Worm (Caenorhabditis elegans) whole organism, young adult: ENCODE measurements around the gene R01B10.3.
"Not testable (repeated sequence)": the region's sequence is repeated elsewhere in the genome, so short reads cannot be mapped to it uniquely, and the experiment has no call there.

Experiments
- B0261.1 ChIP-seq: sonication (generic microtip); optimal IDR thresholded peaks from 2 replicates; lab custom pipeline; 2016; ENCODE audit warnings: mild to moderate bottlenecking, missing genetic modification characterization, moderate library complexity, missing compliant biosample characterization
- D2030.7 ChIP-seq: fragments of 200-800 bp; sonication (Bioruptor generic); IDR thresholded peaks from 2 replicates; pipeline ENCODE4 v1.3.6; 2022; ENCODE audit warnings: missing genetic modification reagents, missing genetic modification characterization, missing compliant biosample characterization
- F10E7.11 ChIP-seq: sonication (generic microtip); optimal IDR thresholded peaks from 2 replicates; lab custom pipeline; 2017; ENCODE audit warnings: mild to moderate bottlenecking, missing genetic modification characterization, moderate library complexity, missing compliant biosample characterization
- F33H1.4 ChIP-seq: fragments of 200-800 bp; sonication (Bioruptor generic); IDR thresholded peaks from 2 replicates; pipeline ENCODE4 v1.3.6; 2022; ENCODE audit warnings: missing genetic modification reagents, missing genetic modification characterization, missing compliant biosample characterization
- T07F8.4 ChIP-seq: sonication (generic microtip); optimal IDR thresholded peaks from 2 replicates; lab custom pipeline; 2016; ENCODE audit warnings: mild to moderate bottlenecking, missing genetic modification characterization, moderate library complexity, missing compliant biosample characterization
- Y53G8AR.9 ChIP-seq: fragments of 200-800 bp; sonication (Bioruptor generic); conservative IDR thresholded peaks from 2 replicates; pipeline ENCODE4 v1.3.6; 2022; ENCODE audit warnings: missing genetic modification reagents, missing genetic modification characterization, missing compliant biosample characterization
- akir-1 ChIP-seq: fragments of 200-800 bp; sonication (Bioruptor generic); optimal IDR thresholded peaks from 2 replicates; lab custom pipeline; 2018; ENCODE audit warnings: mild to moderate bottlenecking, missing genetic modification characterization, moderate library complexity, missing compliant biosample characterization
- athp-1 ChIP-seq: sonication (generic microtip); optimal IDR thresholded peaks from 2 replicates; lab custom pipeline; 2017; ENCODE audit warnings: mild to moderate bottlenecking, missing genetic modification characterization, missing compliant biosample characterization
- attf-6 ChIP-seq: fragments of 200-800 bp; sonication (Bioruptor generic); IDR thresholded peaks from 2 replicates; pipeline ENCODE4 v1.3.6; 2022; ENCODE audit warnings: missing genetic modification reagents, missing genetic modification characterization, missing compliant biosample characterization
- bed-2 ChIP-seq: fragments of 200-800 bp; sonication (Bioruptor generic); IDR thresholded peaks from 2 replicates; pipeline ENCODE4 v1.3.6; 2022; ENCODE audit warnings: missing genetic modification reagents, missing genetic modification characterization, missing compliant biosample characterization
- ceh-100 ChIP-seq: fragments of 200-800 bp; sonication (Bioruptor generic); IDR thresholded peaks from 2 replicates; pipeline ENCODE4 v1.3.6; 2022; ENCODE audit warnings: missing genetic modification reagents, missing genetic modification characterization, missing compliant biosample characterization
- ceh-58 ChIP-seq: fragments of 200-800 bp; sonication (Bioruptor generic); IDR thresholded peaks from 2 replicates; pipeline ENCODE4 v1.3.6; 2022; ENCODE audit warnings: missing genetic modification characterization, missing compliant biosample characterization
- dox-1 ChIP-seq: fragments of 200-800 bp; sonication (Bioruptor generic); IDR thresholded peaks from 2 replicates; pipeline ENCODE4 v1.3.6; 2022; ENCODE audit warnings: missing genetic modification reagents, missing genetic modification characterization, missing compliant biosample characterization
- dpl-1 ChIP-seq: fragments of 150-350 bp; optimal IDR thresholded peaks from 2 replicates; lab custom pipeline; 2014; ENCODE audit warnings: missing biosample characterization, missing genetic modification reagents, missing genetic modification characterization
- egl-44 ChIP-seq: fragments of 200-800 bp; sonication (Bioruptor generic); IDR thresholded peaks from 2 replicates; pipeline ENCODE4 v1.3.6; 2022; ENCODE audit warnings: missing genetic modification reagents, missing genetic modification characterization, missing compliant biosample characterization
- egrh-3 ChIP-seq: fragments of 200-800 bp; sonication (Bioruptor generic); IDR thresholded peaks from 2 replicates; pipeline ENCODE4 v1.3.6; 2022; ENCODE audit warnings: missing genetic modification reagents, missing genetic modification characterization, missing compliant biosample characterization
- ets-4 ChIP-seq: fragments of 200-800 bp; sonication (Bioruptor generic); optimal IDR thresholded peaks from 2 replicates; lab custom pipeline; 2018; ENCODE audit warnings: mild to moderate bottlenecking, missing genetic modification characterization, missing compliant biosample characterization
- hsf-1 ChIP-seq: fragments of 200-800 bp; sonication (Bioruptor generic); IDR thresholded peaks from 2 replicates; pipeline ENCODE4 v1.3.6; 2022; ENCODE audit warnings: missing genetic modification reagents, missing genetic modification characterization, missing compliant biosample characterization
- lag-1 ChIP-seq: fragments of 200-800 bp; sonication (Bioruptor generic); IDR thresholded peaks from 2 replicates; pipeline ENCODE4 v1.3.6; 2022; ENCODE audit warnings: missing genetic modification reagents, missing genetic modification characterization, missing compliant biosample characterization
- let-607 ChIP-seq, 2 experiments: fragments of 200-800 bp in 1 of 2; sonication (Bioruptor generic) in 1 of 2; sonication (generic microtip) in 1 of 2; optimal IDR thresholded peaks; 2 replicates each; lab custom pipeline; 2016 to 2018; ENCODE audit warnings: mild to moderate bottlenecking in 2 of 2, missing compliant biosample characterization in 2 of 2, missing genetic modification characterization in 2 of 2, moderate library complexity in 2 of 2, missing genotype in 1 of 2
- lsl-1 ChIP-seq: fragments of 200-800 bp; sonication (Bioruptor generic); optimal IDR thresholded peaks from 2 replicates; lab custom pipeline; 2018; ENCODE audit warnings: mild to moderate bottlenecking, missing genetic modification characterization, moderate library complexity, missing compliant biosample characterization
- madf-6 ChIP-seq: fragments of 200-800 bp; sonication (Bioruptor generic); IDR thresholded peaks from 2 replicates; pipeline ENCODE4 v1.3.6; 2022; ENCODE audit warnings: missing genetic modification reagents, missing genetic modification characterization, missing compliant biosample characterization
- madf-8 ChIP-seq: fragments of 200-800 bp; sonication (Bioruptor generic); conservative IDR thresholded peaks from 2 replicates; pipeline ENCODE4 v1.3.6; 2022; ENCODE audit warnings: missing genetic modification reagents, missing genetic modification characterization, missing compliant biosample characterization
- nfya-1 ChIP-seq: sonication (generic microtip); optimal IDR thresholded peaks from 2 replicates; lab custom pipeline; 2017; ENCODE audit warnings: antibody characterized with exemption, missing compliant biosample characterization, missing genetic modification characterization, borderline replicate concordance; ENCODE audit not compliant: insufficient read depth
- nhr-120 ChIP-seq: fragments of 200-800 bp; sonication (Bioruptor generic); IDR thresholded peaks from 2 replicates; pipeline ENCODE4 v1.3.6; 2022; ENCODE audit warnings: missing genetic modification characterization, missing compliant biosample characterization
- nhr-27 ChIP-seq: fragments of 200-800 bp; sonication (Bioruptor generic); optimal IDR thresholded peaks from 2 replicates; lab custom pipeline; 2018; ENCODE audit warnings: mild to moderate bottlenecking, missing genetic modification characterization, moderate library complexity, missing compliant biosample characterization
- nhr-90 ChIP-seq: sonication (generic microtip); optimal IDR thresholded peaks from 2 replicates; lab custom pipeline; 2016; ENCODE audit warnings: missing genotype, mild to moderate bottlenecking, missing genetic modification characterization, missing compliant biosample characterization
- sea-2 ChIP-seq: fragments of 200-800 bp; sonication (Bioruptor generic); IDR thresholded peaks from 2 replicates; pipeline ENCODE4 v1.3.6; 2022; ENCODE audit warnings: missing genetic modification characterization, missing compliant biosample characterization
- somi-1 ChIP-seq: fragments of 200-800 bp; sonication (Bioruptor generic); optimal IDR thresholded peaks from 2 replicates; lab custom pipeline; 2018; ENCODE audit warnings: mild to moderate bottlenecking, missing genetic modification characterization, missing compliant biosample characterization
- unc-130 ChIP-seq: sonication (generic microtip); optimal IDR thresholded peaks from 2 replicates; lab custom pipeline; 2016; ENCODE audit warnings: missing genetic modification reagents, missing genetic modification characterization, missing compliant biosample characterization
- zfh-2 ChIP-seq: fragments of 200-800 bp; sonication (Bioruptor generic); conservative IDR thresholded peaks from 2 replicates; pipeline ENCODE4 v1.3.6; 2022; ENCODE audit warnings: missing genetic modification reagents, missing genetic modification characterization, missing compliant biosample characterization

Gene R01B10.3

ce11 chrV:6044853-6045594, at the start of gene R01B10.3:
Gene R01B10.3, minus strand, starts transcription at chrV:6045129.
- TF ChIP-seq ceh-100 (GFP tag; lab: Robert Waterston, UW) (no peak), Y53G8AR.9 (0 out of 2 replicates have a peak, but pooled peaks have one; percentile 20), ets-4 (GFP tag; lab: Kevin White, UChicago) (no peak), ceh-58 (GFP tag; lab: Robert Waterston, UW) (no peak), B0261.1 (no peak), lsl-1 (GFP tag; lab: Kevin White, UChicago) (no peak), let-607 (tag; optimal IDR thresholded peaks at IDR 0.05; lab: Kevin White, UChicago) (no peak), bed-2 (GFP tag; lab: Robert Waterston, UW) (0 out of 2 replicates have a peak, but pooled peaks have one; percentile 37), egl-44 (peak; percentile 61; the same call in 1 of the 2 replicates), nhr-120 (no peak), F10E7.11 (tag; lab: Kevin White, UChicago) (no peak), dpl-1 (GFP tag; lab: Kevin White, UChicago) (no peak), athp-1 (tag; lab: Kevin White, UChicago) (no peak), nhr-27 (tag; lab: Kevin White, UChicago) (no peak), nhr-90 (peak; percentile 28), akir-1 (GFP tag; lab: Kevin White, UChicago) (no peak), attf-6 (GFP tag; lab: Robert Waterston, UW) (0 out of 2 replicates have a peak, but pooled peaks have one; percentile 23), nfya-1 (no peak), somi-1 (GFP tag; lab: Kevin White, UChicago) (peak; percentile 24), T07F8.4 (tag; lab: Kevin White, UChicago) (no peak), zfh-2 (GFP tag; lab: Robert Waterston, UW) (peak; percentile 52; the same call in 1 of the 2 replicates)

- peak; percentile 57 for TF ChIP-seq F33H1.4 (GFP tag; lab: Robert Waterston, UW)
- TF ChIP-seq egrh-3, result 0 out of 2 replicates have a peak, but pooled peaks have one; percentile 54
Measured at ce11 chrV:6091592-6091991, 46.7 kb upstream of the R01B10.3 start.

DNA sequence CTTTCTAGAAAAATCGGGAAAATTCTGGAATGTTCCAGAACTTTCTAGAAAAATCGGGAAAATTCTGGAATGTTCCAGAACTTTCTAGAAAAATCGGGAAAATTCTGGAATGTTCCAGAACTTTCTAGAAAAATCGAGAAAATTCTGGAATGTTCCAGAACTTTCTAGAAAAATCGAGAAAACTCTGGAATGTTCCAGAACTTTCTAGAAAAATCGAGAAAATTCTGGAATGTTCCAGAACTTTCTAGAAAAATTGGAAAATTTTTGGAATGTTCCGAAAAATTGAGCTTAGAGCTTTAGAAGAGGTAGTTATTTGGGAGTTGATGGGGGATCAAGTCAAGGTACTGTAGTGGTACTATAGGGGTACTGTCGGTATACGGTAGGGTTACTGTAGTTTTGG, 44.0 kb upstream of the R01B10.3 start:
- TF ChIP-seq dox-1 (GFP tag; lab: Robert Waterston, UW) (0 out of 2 replicates have a peak, but pooled peaks have one; percentile 32), madf-6 (peak; percentile 30; the same call in 1 of the 2 replicates), hsf-1 (peak; percentile 97)

ce11 chrV:6072190-6072589, 27.3 kb upstream of the R01B10.3 start:
- TF ChIP-seq hsf-1 (peak; percentile 99), D2030.7 (0 out of 2 replicates have a peak, but pooled peaks have one; percentile 10), dox-1 (GFP tag; lab: Robert Waterston, UW) (peak; percentile 66), egrh-3 (peak; percentile 65)
- TF ChIP-seq, all 124 proteins: peak for 4; not testable (repeated sequence) for 120

DNA sequence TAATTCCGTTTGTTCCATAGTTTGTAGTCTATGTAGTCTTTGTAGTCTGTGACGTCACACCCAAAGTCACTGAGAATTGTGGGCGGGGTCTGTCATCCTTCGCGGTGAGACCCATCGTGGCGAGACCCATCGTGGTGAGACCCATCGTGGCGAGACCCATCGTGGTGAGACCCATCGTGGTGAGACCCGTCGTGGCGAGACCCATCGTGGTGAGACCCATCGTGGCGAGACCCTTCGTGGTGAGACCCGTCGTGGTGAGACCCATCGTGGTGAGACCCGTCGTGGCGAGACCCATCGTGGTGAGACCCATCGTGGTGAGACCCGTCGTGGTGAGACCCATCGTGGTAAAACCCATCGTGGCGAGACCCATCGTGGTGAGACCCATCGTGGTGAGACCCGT, 26.6 kb upstream of the R01B10.3 start:
- TF ChIP-seq madf-8 (GFP tag; lab: Robert Waterston, UW) (peak; percentile 41), D2030.7 (peak; percentile 21; the same call in 1 of the 2 replicates), egrh-3 (peak; percentile 87; the same call in 1 of the 2 replicates), F33H1.4 (GFP tag; lab: Robert Waterston, UW) (peak; percentile 73)

ce11 chrV:6069968-6070367, 25.0 kb upstream of the R01B10.3 start, which contains the start of gene fbxa-214:
Gene fbxa-214, minus strand, starts transcription at chrV:6070068.
- not testable (repeated sequence) for TF ChIP-seq lag-1 (GFP tag; lab: Robert Waterston, UW); unc-130 (GFP tag; lab: Kevin White, UChicago); sea-2
